Fruit fly (Drosophila melanogaster) whole organism, adult: ENCODE results near the gene eIF3d1.
A peak's percentile ranks its signal among the peaks of the same experiment; 100 is the strongest.

Source experiments
- CG11617 ChIP-seq: fragments of 200-800 bp; sonication (Bioruptor generic); optimal IDR thresholded peaks from 2 replicates; lab custom pipeline; 2017; ENCODE audit warnings: mild to moderate bottlenecking, missing biosample characterization, missing genetic modification reagents, missing genetic modification characterization
- CG12768 ChIP-seq: fragments of 200-800 bp; sonication (Bioruptor generic); optimal IDR thresholded peaks from 2 replicates; lab custom pipeline; 2017; ENCODE audit warnings: missing biosample characterization, missing genetic modification characterization, mild to moderate bottlenecking, moderate library complexity, missing genetic modification reagents
- CG14711 ChIP-seq: fragments of 200-800 bp; sonication (Bioruptor generic); optimal IDR thresholded peaks from 2 replicates; lab custom pipeline; 2018; ENCODE audit warnings: missing biosample characterization, mild to moderate bottlenecking, missing genetic modification characterization, moderate library complexity
- CG1620 ChIP-seq: fragments of 200-800 bp; sonication (Bioruptor generic); optimal IDR thresholded peaks from 2 replicates; lab custom pipeline; 2016; ENCODE audit warnings: missing biosample characterization, missing genetic modification characterization
- CG33017 ChIP-seq: fragments of 200-800 bp; sonication (Bioruptor generic); optimal IDR thresholded peaks from 2 replicates; lab custom pipeline; 2018; ENCODE audit warnings: missing biosample characterization, mild to moderate bottlenecking, missing genetic modification characterization, moderate library complexity
- CG5204 ChIP-seq: fragments of 200-800 bp; sonication (Bioruptor generic); optimal IDR thresholded peaks from 2 replicates; lab custom pipeline; 2016; ENCODE audit warnings: missing biosample characterization, missing genetic modification characterization
- CG7045 ChIP-seq: fragments of 200-800 bp; sonication (Bioruptor generic); optimal IDR thresholded peaks from 2 replicates; lab custom pipeline; 2017; ENCODE audit warnings: missing biosample characterization, mild to moderate bottlenecking, missing genetic modification characterization
- CG7101 ChIP-seq: fragments of 200-800 bp; sonication (Bioruptor generic); optimal IDR thresholded peaks from 2 replicates; lab custom pipeline; 2018; ENCODE audit warnings: missing biosample characterization, mild to moderate bottlenecking, missing genetic modification characterization, moderate library complexity
- Clk ChIP-seq: fragments of 200-800 bp; sonication (Bioruptor generic); optimal IDR thresholded peaks from 2 replicates; lab custom pipeline; 2017; ENCODE audit warnings: missing biosample characterization, missing genetic modification characterization
- Crg-1 ChIP-seq: fragments of 200-800 bp; sonication (Bioruptor generic); optimal IDR thresholded peaks from 2 replicates; lab custom pipeline; 2016; ENCODE audit warnings: missing biosample characterization, missing genetic modification characterization
- Hr96 ChIP-seq: fragments of 200-800 bp; sonication (Bioruptor generic); optimal IDR thresholded peaks from 2 replicates; lab custom pipeline; 2016; ENCODE audit warnings: missing biosample characterization, missing genetic modification characterization
- Mnt ChIP-seq: fragments of 200-800 bp; sonication (Bioruptor generic); optimal IDR thresholded peaks from 2 replicates; lab custom pipeline; 2016; ENCODE audit warnings: missing biosample characterization, mild to moderate bottlenecking, missing genetic modification characterization
- bab1 ChIP-seq: fragments of 200-800 bp; sonication (Bioruptor generic); optimal IDR thresholded peaks from 3 replicates; lab custom pipeline; 2019; ENCODE audit warnings: missing biosample characterization, mild to moderate bottlenecking, missing genetic modification characterization, moderate library complexity
- cic ChIP-seq: fragments of 200-800 bp; sonication (Bioruptor generic); optimal IDR thresholded peaks from 2 replicates; lab custom pipeline; 2017; ENCODE audit warnings: missing biosample characterization, mild to moderate bottlenecking, missing genetic modification characterization, moderate library complexity
- cnc ChIP-seq, 2 experiments: fragments of >200 bp; optimal IDR thresholded peaks; 2 replicates each; lab custom pipeline; 2017
- kay ChIP-seq: fragments of 200-800 bp; sonication (Bioruptor generic); peaks from one replicate; lab custom pipeline; 2016; ENCODE audit warnings: missing biosample characterization, missing genetic modification characterization, borderline replicate concordance
- ovo ChIP-seq: fragments of 200-800 bp; sonication (Bioruptor generic); optimal IDR thresholded peaks from 2 replicates; lab custom pipeline; 2016; ENCODE audit warnings: missing biosample characterization, missing genetic modification characterization
- pad ChIP-seq: fragments of 200-800 bp; sonication (Bioruptor generic); optimal IDR thresholded peaks from 3 replicates; lab custom pipeline; 2017; ENCODE audit warnings: missing biosample characterization, missing genetic modification characterization, mild to moderate bottlenecking, moderate library complexity, missing genetic modification reagents
- tj ChIP-seq: fragments of 200-800 bp; sonication (Bioruptor generic); optimal IDR thresholded peaks from 3 replicates; lab custom pipeline; 2017; ENCODE audit warnings: missing biosample characterization, mild to moderate bottlenecking, missing genetic modification characterization, moderate library complexity
- toe ChIP-seq: fragments of 200-800 bp; sonication (Bioruptor generic); optimal IDR thresholded peaks from 2 replicates; lab custom pipeline; 2016; ENCODE audit warnings: missing biosample characterization, missing genetic modification characterization

eIF3d1 gene

DNA sequence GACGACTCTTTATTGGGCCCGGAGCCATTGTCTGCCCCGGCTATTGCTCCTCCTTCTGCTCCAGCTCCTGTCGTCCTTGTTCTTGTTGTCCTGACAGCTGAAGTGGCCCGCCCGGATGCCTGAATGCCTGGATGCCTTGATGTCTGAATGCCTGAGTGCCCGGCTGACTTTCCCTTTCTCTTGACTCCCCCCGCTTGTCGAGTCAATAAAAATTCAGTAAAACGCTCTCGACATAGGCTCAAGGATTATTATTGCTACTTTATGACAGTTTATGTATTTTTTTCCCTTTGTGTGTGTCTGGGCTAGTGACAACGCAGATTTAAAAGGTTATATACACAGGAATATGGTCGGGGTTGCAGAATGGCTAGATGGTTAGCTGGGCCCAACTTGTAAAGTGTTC is 30.0 kb upstream of the eIF3d1 start:
- no peak for TF ChIP-seq CG7101 (tag; lab: Kevin White, UChicago)
- TF ChIP-seq ovo = no peak
- TF ChIP-seq kay (GFP tag; lab: Kevin White, UChicago) = no peak
- no peak for TF ChIP-seq Mnt (GFP tag; lab: Kevin White, UChicago)
- no peak for TF ChIP-seq CG33017 (tag; lab: Kevin White, UChicago)
- TF ChIP-seq CG5204 (GFP tag; lab: Kevin White, UChicago) = no peak
- TF ChIP-seq cnc (optimal IDR thresholded peaks at IDR 0.05; lab: Kevin White, UChicago) = no peak
- TF ChIP-seq bab1 (GFP tag; lab: Kevin White, UChicago) = no peak
- no peak for TF ChIP-seq CG11617 (GFP tag; lab: Kevin White, UChicago)
- TF ChIP-seq Hr96 (GFP tag; lab: Kevin White, UChicago) = no peak
- no peak for TF ChIP-seq tj
- TF ChIP-seq pad (GFP tag; lab: Kevin White, UChicago) = no peak
- no peak for TF ChIP-seq CG7045 (GFP tag; lab: Kevin White, UChicago)
- TF ChIP-seq CG12768 (GFP tag; lab: Kevin White, UChicago) = no peak
- TF ChIP-seq Crg-1 (GFP tag; lab: Kevin White, UChicago) = no peak
- no peak for TF ChIP-seq toe

DNA sequence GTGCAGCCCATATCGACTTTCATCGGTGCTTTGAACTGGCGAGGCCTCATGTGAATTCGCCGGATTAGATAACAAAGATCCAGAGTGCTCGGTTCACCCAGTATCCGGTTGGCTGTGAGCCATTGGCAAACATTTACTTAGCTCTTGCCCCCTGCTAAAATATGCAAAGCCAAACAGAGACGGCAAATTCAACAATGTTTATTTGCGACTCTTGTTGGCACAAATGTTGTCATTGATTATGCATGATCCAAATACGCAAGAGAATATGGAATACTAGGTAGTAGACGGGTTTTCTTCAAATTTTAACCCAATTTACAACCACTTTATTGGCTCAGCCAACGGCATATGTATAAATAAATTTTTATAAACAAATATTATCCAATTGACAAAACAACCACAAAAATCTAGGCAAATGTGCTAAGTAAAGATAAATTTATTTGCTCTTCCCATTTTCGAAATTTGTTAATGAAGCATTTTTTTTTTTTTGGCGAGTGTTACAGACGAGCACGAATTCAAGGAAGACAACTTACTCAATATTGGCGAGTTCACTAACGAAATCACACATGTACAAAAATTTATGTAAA is 27.2 kb upstream of the eIF3d1 start:
- TF ChIP-seq CG14711 (tag; lab: Kevin White, UChicago) = peak; percentile 64
- peak; percentile 66 for TF ChIP-seq CG33017 (tag; lab: Kevin White, UChicago)
- peak; percentile 81 for TF ChIP-seq CG7101 (tag; lab: Kevin White, UChicago)
- peak; percentile 57 for TF ChIP-seq cic (GFP tag; lab: Kevin White, UChicago)
- no peak for TF ChIP-seq cnc (optimal IDR thresholded peaks at IDR 0.05; lab: Kevin White, UChicago)
- TF ChIP-seq toe = no peak
- peak; percentile 30 for TF ChIP-seq CG5204 (GFP tag; lab: Kevin White, UChicago)
- TF ChIP-seq Crg-1 (GFP tag; lab: Kevin White, UChicago) = peak; percentile 74
- TF ChIP-seq Clk = peak; percentile 74
- TF ChIP-seq bab1 (GFP tag; lab: Kevin White, UChicago) = no peak
- peak; percentile 51 for TF ChIP-seq Mnt (GFP tag; lab: Kevin White, UChicago)
- TF ChIP-seq CG11617 (GFP tag; lab: Kevin White, UChicago) = peak; percentile 74
- peak; percentile 67 for TF ChIP-seq CG12768 (GFP tag; lab: Kevin White, UChicago)
- TF ChIP-seq tj = peak; percentile 24
- peak; percentile 69 for TF ChIP-seq CG1620
- TF ChIP-seq Hr96 (GFP tag; lab: Kevin White, UChicago) = peak; percentile 39
- peak; percentile 84 for TF ChIP-seq CG7045 (GFP tag; lab: Kevin White, UChicago)
- no peak for TF ChIP-seq kay (GFP tag; lab: Kevin White, UChicago)
- TF ChIP-seq pad (GFP tag; lab: Kevin White, UChicago) = peak; percentile 57
- TF ChIP-seq ovo = peak; percentile 71

DNA sequence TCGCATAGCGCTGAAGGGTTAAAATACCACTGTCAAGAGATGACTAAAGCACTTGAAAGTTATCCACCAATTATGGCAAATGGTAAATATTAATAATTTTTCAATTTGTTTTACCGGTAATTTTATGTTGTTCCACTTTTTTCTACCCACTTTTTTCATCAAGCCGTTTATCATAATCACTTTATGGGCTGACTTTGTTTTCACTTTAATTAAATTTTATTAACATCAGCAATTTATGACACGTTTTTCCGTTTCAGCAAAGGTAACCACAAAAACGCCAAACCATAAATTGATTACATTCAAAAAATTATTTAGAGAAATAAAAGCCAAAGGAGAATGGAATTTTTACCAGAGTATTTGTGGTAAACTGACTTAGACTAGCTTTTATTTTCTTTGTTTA is 24.3 kb upstream of the eIF3d1 start:
- TF ChIP-seq kay (GFP tag; lab: Kevin White, UChicago) (peak; percentile 50), tj (peak; percentile 94), cic (GFP tag; lab: Kevin White, UChicago) (no peak)

DNA sequence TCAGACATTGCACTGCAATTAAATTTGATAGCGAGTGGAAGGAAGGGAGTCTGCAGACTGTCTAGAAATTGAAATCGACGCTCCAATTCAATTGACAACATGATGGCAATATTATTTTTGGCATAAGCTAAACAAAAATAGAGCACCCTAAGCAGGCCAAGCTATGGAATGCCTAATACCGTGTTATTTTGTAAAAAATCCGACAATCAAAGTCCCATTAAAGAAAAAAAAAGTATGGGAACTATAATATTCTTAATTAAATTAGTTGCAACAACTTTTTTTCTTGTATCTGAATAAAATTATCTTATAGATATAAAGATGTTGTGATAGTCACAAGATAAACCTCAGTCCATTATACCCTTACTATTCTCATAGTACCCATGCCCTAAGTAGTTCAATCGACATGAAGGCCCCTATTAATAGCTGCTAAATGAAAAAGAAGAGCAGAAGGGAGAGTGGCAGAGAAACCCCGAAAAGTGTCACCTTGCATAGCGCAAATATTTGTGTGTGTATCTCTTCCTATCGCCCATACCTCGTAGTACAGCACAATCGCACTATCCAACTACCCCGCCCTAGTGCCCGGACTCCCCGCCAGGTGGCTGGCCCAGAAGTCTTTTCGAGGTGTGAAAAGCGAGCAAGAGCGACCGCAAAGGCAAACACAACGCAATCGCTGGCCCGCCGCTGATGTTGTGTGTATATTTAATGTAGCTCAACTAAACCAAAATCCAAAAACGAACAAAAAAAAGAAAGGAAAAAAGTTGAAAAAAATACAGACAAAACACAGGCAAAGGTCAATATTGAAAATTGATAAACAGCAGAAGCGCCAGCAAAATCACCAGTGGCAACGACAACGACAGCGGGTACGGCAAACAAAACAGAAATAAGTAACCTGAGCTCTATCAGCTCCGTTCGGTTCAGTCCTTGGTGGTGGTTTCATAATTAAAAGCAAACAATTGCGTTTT is 22.2 kb upstream of the eIF3d1 start:
- TF ChIP-seq CG14711 (tag; lab: Kevin White, UChicago) (no peak), cnc (optimal IDR thresholded peaks at IDR 0.05; lab: Kevin White, UChicago) (no peak), kay (GFP tag; lab: Kevin White, UChicago) (peak; percentile 73), Hr96 (GFP tag; lab: Kevin White, UChicago) (no peak), CG5204 (GFP tag; lab: Kevin White, UChicago) (no peak), ovo (no peak), tj (peak; percentile 35), cic (GFP tag; lab: Kevin White, UChicago) (peak; percentile 17), toe (no peak), CG11617 (GFP tag; lab: Kevin White, UChicago) (no peak), Crg-1 (GFP tag; lab: Kevin White, UChicago) (peak; percentile 43), CG7045 (GFP tag; lab: Kevin White, UChicago) (no peak), CG7101 (tag; lab: Kevin White, UChicago) (no peak), CG12768 (GFP tag; lab: Kevin White, UChicago) (no peak), pad (GFP tag; lab: Kevin White, UChicago) (peak; percentile 24), Mnt (GFP tag; lab: Kevin White, UChicago) (no peak), CG1620 (no peak), CG33017 (tag; lab: Kevin White, UChicago) (no peak), bab1 (GFP tag; lab: Kevin White, UChicago) (no peak), Clk (no peak)

DNA sequence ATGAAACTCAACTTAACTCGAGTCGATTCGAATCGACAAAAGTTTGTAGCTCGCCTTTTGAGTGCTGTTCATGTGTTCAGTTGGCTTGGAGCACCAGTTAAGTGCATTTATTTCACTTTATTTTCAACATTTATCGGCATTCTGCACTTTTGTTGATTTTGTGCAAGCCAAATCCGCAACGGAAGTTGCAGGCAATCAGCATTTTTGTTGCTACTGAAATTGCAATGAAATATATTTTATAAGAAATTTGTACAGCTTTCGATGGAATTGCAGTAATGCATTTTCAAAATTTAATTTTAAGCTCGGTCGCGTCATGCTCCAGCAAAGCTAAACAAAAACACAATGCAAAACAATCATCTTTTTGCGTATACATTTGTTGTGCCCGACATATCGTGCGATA is 20.9 kb upstream of the eIF3d1 start:
- TF ChIP-seq kay (GFP tag; lab: Kevin White, UChicago) (no peak), tj (peak; percentile 97)

DNA sequence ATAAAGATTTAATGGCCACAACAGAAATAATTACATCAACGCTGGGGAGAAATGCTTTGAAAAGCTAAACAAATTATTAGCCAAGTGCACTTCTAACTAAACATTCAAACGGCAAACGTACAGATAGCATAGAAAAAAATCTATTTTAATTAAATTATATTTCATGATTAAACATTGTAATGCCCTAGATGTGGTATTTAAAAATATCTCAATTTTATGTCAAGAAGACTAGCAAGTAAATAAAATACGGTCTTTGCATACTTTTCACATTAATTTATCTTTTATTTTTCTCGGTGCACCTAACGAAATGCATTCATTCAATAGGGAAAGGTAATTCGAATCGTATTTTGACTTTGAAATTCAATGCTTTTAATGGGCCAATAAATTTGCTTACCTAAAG is 20.2 kb upstream of the eIF3d1 start:
- TF ChIP-seq toe = no peak
- TF ChIP-seq Clk = no peak
- TF ChIP-seq CG11617 (GFP tag; lab: Kevin White, UChicago) = no peak
- no peak for TF ChIP-seq Hr96 (GFP tag; lab: Kevin White, UChicago)
- no peak for TF ChIP-seq CG14711 (tag; lab: Kevin White, UChicago)
- TF ChIP-seq kay (GFP tag; lab: Kevin White, UChicago) = no peak
- TF ChIP-seq CG7045 (GFP tag; lab: Kevin White, UChicago) = no peak
- TF ChIP-seq cic (GFP tag; lab: Kevin White, UChicago) = no peak
- TF ChIP-seq CG33017 (tag; lab: Kevin White, UChicago) = no peak
- no peak for TF ChIP-seq CG5204 (GFP tag; lab: Kevin White, UChicago)
- TF ChIP-seq Mnt (GFP tag; lab: Kevin White, UChicago) = no peak
- no peak for TF ChIP-seq bab1 (GFP tag; lab: Kevin White, UChicago)
- no peak for TF ChIP-seq CG7101 (tag; lab: Kevin White, UChicago)
- no peak for TF ChIP-seq Crg-1 (GFP tag; lab: Kevin White, UChicago)
- no peak for TF ChIP-seq CG1620
